Worm (Caenorhabditis elegans): ENCODE data around the gene ifta-2.

DNA sequence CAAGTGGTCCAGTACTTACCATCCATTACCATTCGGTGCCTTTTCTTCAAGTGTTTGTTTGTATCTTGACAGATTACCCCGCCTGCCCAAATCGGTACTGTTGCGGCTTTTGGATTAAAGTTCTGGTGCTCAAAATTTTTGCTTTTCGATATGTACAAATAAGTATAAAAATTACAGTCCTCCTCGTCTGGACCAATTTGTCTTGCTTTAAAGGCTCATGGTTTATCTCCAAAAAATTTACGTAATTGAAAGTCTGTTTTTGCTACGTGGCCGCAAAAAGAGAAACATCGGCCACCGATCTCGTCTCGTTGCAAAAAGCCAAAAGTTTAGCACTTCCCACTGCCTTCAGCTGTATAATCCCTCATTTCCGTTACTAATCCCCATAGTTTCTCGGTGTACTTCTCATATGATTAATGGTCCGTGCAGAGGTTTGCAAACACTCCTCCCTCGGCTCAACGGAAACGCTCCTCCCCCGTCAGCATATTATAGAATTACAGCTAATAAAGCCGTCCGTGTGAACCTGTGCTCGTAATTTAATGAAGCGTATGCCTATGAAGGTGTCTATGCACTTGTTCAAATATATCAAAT, 34.4 kb downstream of the ifta-2 start:
- no peak for TF ChIP-seq dao-5 (tag; optimal IDR thresholded peaks at IDR 0.05)
- no peak for TF ChIP-seq W03F9.2 (tag; optimal IDR thresholded peaks at IDR 0.05)
